Fruit fly (Drosophila melanogaster) whole organism, wandering third instar larva: ENCODE data around the gene tex.
A peak's percentile ranks its signal among the peaks of the same experiment; 100 is the strongest.

ENCODE experiments used
- Abd-B ChIP-seq: fragments of >200 bp; optimal IDR thresholded peaks from 2 replicates; lab custom pipeline; 2017; ENCODE audit warnings: missing biosample characterization, missing genetic modification characterization
- CG32264 ChIP-seq: fragments of 200-800 bp; sonication (Bioruptor generic); optimal IDR thresholded peaks from 2 replicates; lab custom pipeline; 2016; ENCODE audit warnings: missing biosample characterization, missing genetic modification characterization
- CG9705 ChIP-seq: fragments of 200-800 bp; sonication (Bioruptor generic); optimal IDR thresholded peaks from 2 replicates; lab custom pipeline; 2018; ENCODE audit warnings: missing biosample characterization, mild to moderate bottlenecking, missing genetic modification characterization
- CrebA ChIP-seq: fragments of 200-800 bp; sonication (Bioruptor generic); optimal IDR thresholded peaks from 2 replicates; lab custom pipeline; 2016; ENCODE audit warnings: missing biosample characterization, mild to moderate bottlenecking, missing genetic modification characterization, borderline replicate concordance
- Dfd ChIP-seq: fragments of >200 bp; optimal IDR thresholded peaks from 2 replicates; lab custom pipeline; 2017; ENCODE audit warnings: missing biosample characterization, missing genetic modification characterization
- Dif ChIP-seq: fragments of 200-275, 200-300 bp; sonication (Bioruptor generic); optimal IDR thresholded peaks from 2 replicates; lab custom pipeline; 2018; ENCODE audit warnings: missing biosample characterization, missing genetic modification characterization; ENCODE audit not compliant: partially characterized antibody
- GATAd ChIP-seq: sonication (Bioruptor generic); optimal IDR thresholded peaks from 2 replicates; lab custom pipeline; 2016; ENCODE audit warnings: missing biosample characterization, missing genetic modification characterization
- HLH106 ChIP-seq: fragments of 200-800 bp; optimal IDR thresholded peaks from 3 replicates; lab custom pipeline; 2019; ENCODE audit warnings: missing biosample characterization, mild to moderate bottlenecking, missing genetic modification characterization, moderate library complexity
- Hnf4 ChIP-seq: fragments of 200-800 bp; sonication (Bioruptor generic); optimal IDR thresholded peaks from 2 replicates; lab custom pipeline; 2016; ENCODE audit warnings: missing biosample characterization, mild to moderate bottlenecking, missing genetic modification characterization
- Hr78 ChIP-seq: fragments of >200 bp; optimal IDR thresholded peaks from 2 replicates; lab custom pipeline; 2017; ENCODE audit warnings: missing biosample characterization, missing genetic modification characterization
- Hr83 ChIP-seq: fragments of 200-300 bp; sonication (Bioruptor generic); optimal IDR thresholded peaks from 2 replicates; lab custom pipeline; 2016; ENCODE audit warnings: missing biosample characterization, mild to moderate bottlenecking, missing genetic modification characterization, moderate library complexity; ENCODE audit not compliant: poor library complexity, severe bottlenecking
- Jra ChIP-seq: sonication (Bioruptor generic); optimal IDR thresholded peaks from 2 replicates; lab custom pipeline; 2016; ENCODE audit warnings: missing biosample characterization, missing genetic modification characterization
- Mio ChIP-seq: sonication (Bioruptor generic); optimal IDR thresholded peaks from 2 replicates; lab custom pipeline; 2016; ENCODE audit warnings: missing biosample characterization, missing genetic modification characterization
- Myc ChIP-seq: fragments of >200 bp; optimal IDR thresholded peaks from 2 replicates; lab custom pipeline; 2017
- N ChIP-seq: fragments of >200 bp; optimal IDR thresholded peaks from 2 replicates; lab custom pipeline; 2018; ENCODE audit warnings: missing biosample characterization, missing external identifiers, missing genetic modification characterization
- OdsH ChIP-seq: fragments of 200-800 bp; sonication (Bioruptor generic); optimal IDR thresholded peaks from 2 replicates; lab custom pipeline; 2016; ENCODE audit warnings: missing biosample characterization, mild to moderate bottlenecking, missing genetic modification characterization
- Rel ChIP-seq, 2 experiments: fragments of 200-800 bp; sonication (Bioruptor generic) in 1 of 2; optimal IDR thresholded peaks; 2 replicates in 1 of 2; 3 replicates in 1 of 2; lab custom pipeline; 2016 to 2019; ENCODE audit warnings: mild to moderate bottlenecking in 2 of 2, missing biosample characterization in 2 of 2, missing genetic modification characterization in 2 of 2, moderate library complexity in 1 of 2
- Sp1 ChIP-seq: fragments of 200-800 bp; sonication (Bioruptor generic); optimal IDR thresholded peaks from 3 replicates; lab custom pipeline; 2019; ENCODE audit warnings: missing biosample characterization, mild to moderate bottlenecking, missing genetic modification characterization, moderate library complexity
- Vsx2 ChIP-seq: fragments of 200-300, 225-300 bp; sonication (Bioruptor generic); optimal IDR thresholded peaks from 2 replicates; lab custom pipeline; 2018; ENCODE audit warnings: missing biosample characterization, missing genetic modification characterization; ENCODE audit not compliant: partially characterized antibody
- br ChIP-seq: fragments of 200-800 bp; sonication (Bioruptor generic); optimal IDR thresholded peaks from 2 replicates; lab custom pipeline; 2016; ENCODE audit warnings: missing biosample characterization, missing genetic modification characterization
- brk ChIP-seq: fragments of 200-800 bp; sonication (Bioruptor generic); optimal IDR thresholded peaks from 2 replicates; lab custom pipeline; 2016; ENCODE audit warnings: missing biosample characterization, mild to moderate bottlenecking, missing genetic modification characterization
- dl ChIP-seq, 2 experiments: fragments of 175-275, 200-275 bp in 1 of 2; fragments of 200-275 bp in 1 of 2; sonication (Bioruptor generic); optimal IDR thresholded peaks; lab custom pipeline; 2018; ENCODE audit warnings: mild to moderate bottlenecking in 2 of 2, missing biosample characterization in 2 of 2, missing genetic modification characterization in 2 of 2, moderate library complexity in 2 of 2; ENCODE audit not compliant: partially characterized antibody in 2 of 2, insufficient read depth in 1 of 2
- dmrt93B ChIP-seq: fragments of 200-800 bp; sonication (Bioruptor generic); optimal IDR thresholded peaks from 2 replicates; lab custom pipeline; 2018; ENCODE audit warnings: missing biosample characterization, mild to moderate bottlenecking, missing genetic modification characterization
- dsf ChIP-seq: sonication (Bioruptor generic); optimal IDR thresholded peaks from 2 replicates; lab custom pipeline; 2016; ENCODE audit warnings: missing biosample characterization, missing genetic modification characterization, borderline replicate concordance
- ey ChIP-seq: fragments of 200-800 bp; sonication (Bioruptor generic); optimal IDR thresholded peaks from 2 replicates; lab custom pipeline; 2016; ENCODE audit warnings: missing biosample characterization, missing genetic modification characterization
- foxo ChIP-seq, 2 experiments: fragments of 200-800 bp; sonication (Bioruptor generic); optimal IDR thresholded peaks; 2 replicates in 1 of 2; 3 replicates in 1 of 2; lab custom pipeline; 2016 to 2017; ENCODE audit warnings: missing biosample characterization in 2 of 2, missing genetic modification characterization in 2 of 2
- fru ChIP-seq: fragments of 200-800 bp; sonication (Bioruptor generic); optimal IDR thresholded peaks from 3 replicates; lab custom pipeline; 2016; ENCODE audit warnings: missing biosample characterization, mild to moderate bottlenecking, missing genetic modification characterization
- h ChIP-seq: fragments of 200-800 bp; sonication (Bioruptor generic); optimal IDR thresholded peaks from 3 replicates; lab custom pipeline; 2016; ENCODE audit warnings: missing biosample characterization, mild to moderate bottlenecking, missing genetic modification characterization
- jim ChIP-seq: fragments of 175-275, 200-325 bp; sonication (Bioruptor generic); optimal IDR thresholded peaks from 2 replicates; lab custom pipeline; 2016; ENCODE audit warnings: missing biosample characterization, mild to moderate bottlenecking, missing genetic modification characterization
- lola ChIP-seq: fragments of >200 bp; optimal IDR thresholded peaks from 2 replicates; lab custom pipeline; 2017; ENCODE audit warnings: missing biosample characterization, missing genetic modification characterization
- pan ChIP-seq: fragments of >200 bp; optimal IDR thresholded peaks from 2 replicates; lab custom pipeline; 2017
- psq ChIP-seq: fragments of 200-800 bp; sonication (Bioruptor generic); optimal IDR thresholded peaks from 3 replicates; lab custom pipeline; 2017; ENCODE audit warnings: missing biosample characterization, mild to moderate bottlenecking, missing genetic modification characterization, moderate library complexity
- rgr ChIP-seq: fragments of 200-800 bp; sonication (Bioruptor generic); optimal IDR thresholded peaks from 3 replicates; lab custom pipeline; 2016; ENCODE audit warnings: missing biosample characterization, mild to moderate bottlenecking, missing genetic modification characterization
- sage ChIP-seq: fragments of 200-800 bp; sonication (Bioruptor generic); optimal IDR thresholded peaks from 2 replicates; lab custom pipeline; 2016; ENCODE audit warnings: missing biosample characterization, mild to moderate bottlenecking, missing genetic modification characterization
- sv ChIP-seq: fragments of 200-800 bp; sonication (Bioruptor generic); optimal IDR thresholded peaks from 3 replicates; lab custom pipeline; 2016; ENCODE audit warnings: missing biosample characterization, missing genetic modification characterization
- tai ChIP-seq: sonication (Bioruptor generic); optimal IDR thresholded peaks from 2 replicates; lab custom pipeline; 2016; ENCODE audit warnings: missing biosample characterization, missing genetic modification characterization
- usp ChIP-seq: fragments of >200 bp; optimal IDR thresholded peaks from 2 replicates; lab custom pipeline; 2017; ENCODE audit warnings: missing biosample characterization, missing genetic modification characterization
- woc ChIP-seq: sonication (Bioruptor generic); optimal IDR thresholded peaks from 2 replicates; lab custom pipeline; 2016; ENCODE audit warnings: missing biosample characterization, mild to moderate bottlenecking, missing genetic modification characterization

tex gene

DNA sequence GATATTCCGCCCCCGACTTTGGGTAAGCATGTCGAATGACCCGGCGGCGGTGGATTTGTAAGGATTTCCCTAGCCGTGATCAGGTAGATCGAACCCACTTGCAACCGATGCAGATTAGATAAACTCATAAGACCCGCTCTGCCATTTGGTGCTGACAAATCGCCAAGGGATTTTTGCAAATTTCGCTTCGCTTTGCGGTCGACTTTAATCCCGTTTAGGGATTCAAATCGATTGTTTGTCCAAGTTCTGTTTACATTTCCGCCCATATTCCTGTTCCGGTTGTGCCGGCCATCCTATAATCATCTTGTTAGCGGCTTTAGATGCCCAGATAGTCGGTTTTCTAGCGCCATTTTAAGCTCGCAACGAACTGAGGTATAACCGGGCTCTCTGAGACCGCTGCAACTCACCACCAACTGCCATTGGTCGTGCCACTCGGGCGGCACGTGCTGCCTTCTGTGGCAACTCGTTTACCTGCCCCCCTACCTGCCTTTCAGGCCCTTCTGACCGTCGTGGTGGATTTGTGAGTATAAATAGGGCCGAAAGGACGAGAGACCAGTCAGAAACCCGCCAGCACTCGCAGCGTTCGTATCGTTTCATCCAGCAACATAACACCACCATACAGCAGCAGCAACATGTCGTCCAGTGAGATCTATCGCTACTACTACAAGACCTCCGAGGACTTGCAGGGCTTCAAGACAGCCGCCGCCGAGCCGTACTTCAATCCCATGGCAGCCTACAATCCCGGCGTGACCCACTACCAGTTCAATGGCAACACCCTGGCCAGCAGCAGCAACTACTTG lies 30.8 kb downstream of the tex start, which contains the start of gene ato:
TSS of gene ato (plus strand) at position 559 of the 800 bp plus-strand sequence.
- TF ChIP-seq Vsx2 = peak; percentile 60
- no peak for TF ChIP-seq HLH106 (tag; lab: Kevin White, UChicago)

dm6 chr3R:8275031-8275430 lies 33.4 kb downstream of the tex start:
- TF ChIP-seq N (GFP tag; lab: Kevin White, UChicago) (no peak), CG9705 (no peak), tai (GFP tag; lab: Kevin White, UChicago) (no peak), jim (GFP tag; lab: Kevin White, UChicago) (no peak), br (GFP tag; lab: Kevin White, UChicago) (no peak)

dm6 chr3R:8272573-8273165 lies 35.8 kb downstream of the tex start:
- no peak for TF ChIP-seq Dfd (GFP tag; lab: Kevin White, UChicago)
- no peak for TF ChIP-seq Jra (GFP tag; lab: Kevin White, UChicago)
- TF ChIP-seq jim (GFP tag; lab: Kevin White, UChicago) = no peak
- TF ChIP-seq Hr78 (GFP tag; lab: Kevin White, UChicago) = no peak
- no peak for TF ChIP-seq Mio (GFP tag; lab: Kevin White, UChicago)
- TF ChIP-seq dl (GFP tag; optimal IDR thresholded peaks at IDR 0.05; lab: Kevin White, UChicago; ENCODE audit: insufficient read depth in 1 of 2, partially characterized antibody in 2 of 2) = no peak
- TF ChIP-seq woc = no peak
- peak; percentile 62 for TF ChIP-seq HLH106 (tag; lab: Kevin White, UChicago)
- TF ChIP-seq CG9705 = no peak
- peak; percentile 63 for TF ChIP-seq rgr
- no peak for TF ChIP-seq Rel (GFP tag; optimal IDR thresholded peaks at IDR 0.05; lab: Kevin White, UChicago)
- TF ChIP-seq Rel (tag; optimal IDR thresholded peaks at IDR 0.05; lab: Kevin White, UChicago) = peak; percentile 23
- no peak for TF ChIP-seq usp (GFP tag; lab: Kevin White, UChicago)
- TF ChIP-seq Hr83 (GFP tag; lab: Kevin White, UChicago) = no peak
- no peak for TF ChIP-seq CrebA (GFP tag; lab: Kevin White, UChicago)
- peak in 1 of 2 experiments; percentile 69 for TF ChIP-seq foxo (GFP tag; optimal IDR thresholded peaks at IDR 0.05; lab: Kevin White, UChicago)
- TF ChIP-seq sage = no peak
- no peak for TF ChIP-seq brk (GFP tag; lab: Kevin White, UChicago)
- no peak for TF ChIP-seq tai (GFP tag; lab: Kevin White, UChicago)
- TF ChIP-seq N (GFP tag; lab: Kevin White, UChicago) = no peak
- peak; percentile 70 for TF ChIP-seq fru (GFP tag; lab: Kevin White, UChicago)
- no peak for TF ChIP-seq Hnf4 (GFP tag; lab: Kevin White, UChicago)
- TF ChIP-seq GATAd (GFP tag; lab: Kevin White, UChicago) = no peak
- no peak for TF ChIP-seq dmrt93B (GFP tag; lab: Kevin White, UChicago)
- no peak for TF ChIP-seq Myc (lab: Kevin White, UChicago)
- no peak for TF ChIP-seq pan
- TF ChIP-seq lola (GFP tag; lab: Kevin White, UChicago) = no peak
- peak; percentile 60 for TF ChIP-seq OdsH (GFP tag; lab: Kevin White, UChicago)
- no peak for TF ChIP-seq dsf (GFP tag; lab: Kevin White, UChicago)
- peak; percentile 79 for TF ChIP-seq h (GFP tag; lab: Kevin White, UChicago)
- TF ChIP-seq Dif = no peak
- TF ChIP-seq sv (GFP tag; lab: Kevin White, UChicago) = no peak
- peak; percentile 56 for TF ChIP-seq psq
- peak; percentile 10 for TF ChIP-seq Sp1 (GFP tag; lab: Kevin White, UChicago)
- no peak for TF ChIP-seq CG32264 (GFP tag; lab: Kevin White, UChicago)
- peak; percentile 71 for TF ChIP-seq br (GFP tag; lab: Kevin White, UChicago)
- no peak for TF ChIP-seq Abd-B (GFP tag; lab: Kevin White, UChicago)
- no peak for TF ChIP-seq Vsx2
- TF ChIP-seq ey (GFP tag; lab: Kevin White, UChicago) = peak; percentile 65
